Worm (Caenorhabditis elegans): ENCODE results near the gene grl-23.

DNA sequence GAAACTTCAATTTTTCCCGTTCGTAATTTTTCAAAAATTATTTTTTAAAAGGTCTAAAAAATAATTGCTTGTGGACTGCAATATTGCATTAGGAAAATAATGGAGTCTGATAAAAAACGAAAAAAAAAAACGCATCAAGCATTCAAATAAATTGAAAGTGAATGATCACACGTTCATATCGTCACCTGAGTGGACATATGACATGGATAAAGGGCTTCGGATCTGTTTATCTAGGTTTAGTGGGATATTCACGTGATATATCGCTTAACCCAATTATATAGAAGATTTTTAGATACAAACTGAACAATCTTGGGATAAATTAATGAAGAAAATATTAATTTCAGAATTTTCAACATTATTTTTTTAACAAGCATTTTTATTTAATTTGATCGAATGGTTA is 25.9 kb downstream of the grl-23 start:
- no peak for TF ChIP-seq him-1 (tag; optimal IDR thresholded peaks at IDR 0.05)
- no peak for TF ChIP-seq W03F9.2 (tag; optimal IDR thresholded peaks at IDR 0.05)
